Fruit fly (Drosophila melanogaster): ENCODE results near the gene CG7322.
A peak's percentile ranks its signal among the peaks of the same experiment; 100 is the strongest.

CG7322 gene

DNA sequence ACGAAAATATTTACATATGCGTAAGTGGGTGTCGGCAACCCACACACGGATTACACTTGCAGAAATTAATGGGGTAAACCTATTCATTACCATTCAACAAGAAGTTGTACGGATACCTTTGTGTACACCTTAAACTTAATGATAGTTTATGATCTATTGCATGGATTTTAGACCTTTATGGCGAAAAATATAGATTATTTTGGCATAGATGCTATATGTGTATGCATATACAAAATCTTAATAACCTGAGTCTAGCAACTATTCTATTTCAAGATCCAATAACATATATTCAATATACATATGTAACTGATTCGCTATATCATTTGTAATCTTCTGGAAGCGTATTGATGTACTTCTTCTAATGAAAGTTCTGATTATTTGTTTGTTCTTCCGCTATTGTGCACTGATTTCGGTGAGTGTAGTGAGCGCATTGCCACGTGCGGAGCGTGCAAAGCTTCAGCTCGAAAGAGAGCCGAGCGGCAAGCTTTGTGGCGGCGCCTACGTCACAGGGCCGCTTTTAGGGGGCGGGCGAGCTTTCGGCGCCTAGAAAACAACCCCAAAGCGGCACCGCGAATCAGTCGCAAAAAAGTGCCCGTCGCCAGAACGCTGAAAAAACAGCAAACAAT, 42.4 kb upstream of the CG7322 start, which contains the start of gene CG7378 (continued):
- TF ChIP-seq aop (GFP tag; IDR thresholded peaks at IDR 0.05) (no peak), Dref (GFP tag; IDR thresholded peaks at IDR 0.05) (no peak), gem (tag; optimal IDR thresholded peaks at IDR 0.05) (peak; percentile 29), Stat92E (GFP tag; optimal IDR thresholded peaks at IDR 0.05) (no peak), CG33557 (GFP tag; optimal IDR thresholded peaks at IDR 0.05) (no peak), CG4854 (GFP tag; optimal IDR thresholded peaks at IDR 0.05) (peak; percentile 16), CG17802 (tag; optimal IDR thresholded peaks at IDR 0.05) (no peak), CG10565 (GFP tag; optimal IDR thresholded peaks at IDR 0.05) (no peak), salm (tag; optimal IDR thresholded peaks at IDR 0.05) (no peak), Ssrp (tag; optimal IDR thresholded peaks at IDR 0.05) (no peak), CG17385 (GFP tag; optimal IDR thresholded peaks at IDR 0.05) (peak; percentile 8), dmrt11E (tag; optimal IDR thresholded peaks at IDR 0.05) (no peak), PHDP (tag; optimal IDR thresholded peaks at IDR 0.05) (no peak), CG12104 (GFP tag; optimal IDR thresholded peaks at IDR 0.05) (peak; percentile 33), CG18619 (GFP tag; optimal IDR thresholded peaks at IDR 0.05) (peak; percentile 69), CG18599 (GFP tag; optimal IDR thresholded peaks at IDR 0.05) (peak; percentile 55), sc (optimal IDR thresholded peaks at IDR 0.05) (no peak), sc (GFP tag; optimal IDR thresholded peaks at IDR 0.05) (no peak), grau (tag; optimal IDR thresholded peaks at IDR 0.05) (peak; percentile 40), Nf-YB (GFP tag; optimal IDR thresholded peaks at IDR 0.05) (no peak), org-1 (GFP tag; optimal IDR thresholded peaks at IDR 0.05) (peak; percentile 45), tgo (GFP tag; IDR thresholded peaks at IDR 0.05) (peak; percentile 25; the same call in 1 of the 3 replicates), CG7786 (GFP tag; optimal IDR thresholded peaks at IDR 0.05) (peak; percentile 4), BtbVII (GFP tag; optimal IDR thresholded peaks at IDR 0.05) (peak; percentile 48), lmd (GFP tag; IDR thresholded peaks at IDR 0.05) (peak; percentile 7; the same call in 1 of the 2 replicates), luna (GFP tag; optimal IDR thresholded peaks at IDR 0.05) (peak; percentile 18), pzg (GFP tag; optimal IDR thresholded peaks at IDR 0.05) (no peak), ems (GFP tag; optimal IDR thresholded peaks at IDR 0.05) (peak; percentile 18), CG17361 (GFP tag; IDR thresholded peaks at IDR 0.05) (peak; percentile 75), amos (GFP tag; IDR thresholded peaks at IDR 0.05; ENCODE audit: partially characterized antibody) (no peak), Dp (GFP tag; optimal IDR thresholded peaks at IDR 0.05) (no peak), CG12659 (GFP tag; optimal IDR thresholded peaks at IDR 0.05) (peak; percentile 49), CG8290 (GFP tag; optimal IDR thresholded peaks at IDR 0.05) (no peak), CG8290 (tag; optimal IDR thresholded peaks at IDR 0.05) (no peak), NC2α (GFP tag; optimal IDR thresholded peaks at IDR 0.05) (no peak), CG9215 (GFP tag; IDR thresholded peaks at IDR 0.05) (peak; percentile 34; the same call in 1 of the 2 replicates), Pdp1 (GFP tag; optimal IDR thresholded peaks at IDR 0.05) (peak; percentile 28 to 68), nom (GFP tag; optimal IDR thresholded peaks at IDR 0.05) (no peak), phol (tag; optimal IDR thresholded peaks at IDR 0.05) (peak; percentile 14), CG6272 (GFP tag; IDR thresholded peaks at IDR 0.05) (no peak), MTF-1 (GFP tag; optimal IDR thresholded peaks at IDR 0.05; ENCODE audit: borderline replicate concordance) (no peak), toy (GFP tag; IDR thresholded peaks at IDR 0.05) (no peak), al (GFP tag; IDR thresholded peaks at IDR 0.05) (no peak), Sox102F (GFP tag; optimal IDR thresholded peaks at IDR 0.05) (peak; percentile 9), CkIIα-i1 (GFP tag; IDR thresholded peaks at IDR 0.05) (no peak), CG13296 (GFP tag; optimal IDR thresholded peaks at IDR 0.05) (peak; percentile 3), gcm2 (GFP tag; optimal IDR thresholded peaks at IDR 0.05) (no peak), CG12391 (tag; optimal IDR thresholded peaks at IDR 0.05) (peak; percentile 26), CG10543 (GFP tag; optimal IDR thresholded peaks at IDR 0.05) (peak; percentile 26), CG7372 (GFP tag; IDR thresholded peaks at IDR 0.05) (no peak)
